In the genomic region with DNA sequence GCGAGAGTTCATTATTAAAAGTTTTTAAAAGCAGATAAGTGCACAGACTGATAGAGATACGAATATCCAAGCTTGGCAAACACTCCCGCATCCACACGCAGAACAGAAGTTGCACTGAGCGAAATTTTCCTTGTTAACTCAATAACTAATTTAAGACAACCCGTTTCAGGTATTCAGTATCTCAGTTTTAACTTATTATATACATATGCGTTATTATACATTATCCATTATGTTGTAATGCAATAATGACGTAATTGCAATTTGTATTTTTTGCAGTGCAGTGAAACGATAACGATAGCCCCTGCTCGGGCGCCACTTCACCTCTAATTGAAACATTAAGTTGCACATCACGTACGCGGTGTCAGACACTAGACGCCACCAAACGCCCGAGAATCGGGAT, we compare ENCODE assay signal across 1 fruit fly cellular context.
TF ChIP-seq lines count a peak whose summit lies in the region.

No protein-coding gene starts in this region.

TF ChIP-seq in whole organism, embryonic, 481 proteins besides CTCF, POLR2A, EP300 and RAD21 (continued from another document):
- TF ChIP-seq slbo (GFP tag; IDR thresholded peaks at IDR 0.05; lab: Robert Waterston, UW) (peak; percentile 19; the same call in 1 of the 2 replicates), Ada2b (GFP tag; IDR thresholded peaks at IDR 0.05; lab: Robert Waterston, UW) (0 out of 2 replicates have a peak, but pooled peaks have one; percentile 20), zen (tag; optimal IDR thresholded peaks at IDR 0.05; lab: Kevin White, UChicago) (peak; percentile 11), Oli (tag; optimal IDR thresholded peaks at IDR 0.05; lab: Kevin White, UChicago) (peak; percentile 10), CG11696 (GFP tag; IDR thresholded peaks at IDR 0.05; lab: Robert Waterston, UW) (no peak), CG3726 (GFP tag; IDR thresholded peaks at IDR 0.05; lab: Robert Waterston, UW) (0 out of 3 replicates have a peak, but pooled peaks have one; percentile 59), row (GFP tag; IDR thresholded peaks at IDR 0.05; lab: Robert Waterston, UW) (peak; percentile 47; the same call in 2 of the 3 replicates), CG16863 (GFP tag; optimal IDR thresholded peaks at IDR 0.05; lab: Kevin White, UChicago) (no peak), prd (optimal IDR thresholded peaks at IDR 0.05; lab: Kevin White, UChicago) (no peak), prd (GFP tag; IDR thresholded peaks at IDR 0.05; lab: Robert Waterston, UW) (peak; percentile 68), sens (GFP tag; lab: Kevin White, UChicago) (peak; percentile 77), CG14014 (GFP tag; IDR thresholded peaks at IDR 0.05; lab: Robert Waterston, UW) (0 out of 2 replicates have a peak, but pooled peaks have one; percentile 14), Blimp-1 (GFP tag; optimal IDR thresholded peaks at IDR 0.05; lab: Kevin White, UChicago) (peak; percentile 32), her (GFP tag; optimal IDR thresholded peaks at IDR 0.05; lab: Kevin White, UChicago) (no peak), CG12391 (tag; optimal IDR thresholded peaks at IDR 0.05; lab: Kevin White, UChicago) (peak; percentile 35), Hr51 (GFP tag; optimal IDR thresholded peaks at IDR 0.05; lab: Kevin White, UChicago) (peak in 1 of 2 experiments; percentile 11), CG1233 (GFP tag; optimal IDR thresholded peaks at IDR 0.05; lab: Kevin White, UChicago) (peak; percentile 15), pros (GFP tag; optimal IDR thresholded peaks at IDR 0.05; lab: Kevin White, UChicago) (no peak), CG8388 (GFP tag; optimal IDR thresholded peaks at IDR 0.05; lab: Kevin White, UChicago) (peak; percentile 14), CG11723 (GFP tag; optimal IDR thresholded peaks at IDR 0.05; lab: Kevin White, UChicago) (no peak), tgo (GFP tag; IDR thresholded peaks at IDR 0.05; lab: Robert Waterston, UW) (peak; percentile 34; the same call in 2 of the 3 replicates), CG2889 (GFP tag; IDR thresholded peaks at IDR 0.05; lab: Robert Waterston, UW) (0 out of 3 replicates have a peak, but pooled peaks have one; percentile 19), Rfx (GFP tag; IDR thresholded peaks at IDR 0.05; lab: Robert Waterston, UW) (peak; percentile 45; the same call in 1 of the 2 replicates), CG7839 (tag; optimal IDR thresholded peaks at IDR 0.05; lab: Kevin White, UChicago) (peak; percentile 47), chn (GFP tag; optimal IDR thresholded peaks at IDR 0.05; lab: Kevin White, UChicago) (peak; percentile 7), kni (GFP tag; optimal IDR thresholded peaks at IDR 0.05; lab: Kevin White, UChicago) (no peak), CG6813 (GFP tag; optimal IDR thresholded peaks at IDR 0.05; lab: Kevin White, UChicago) (no peak), chif (GFP tag; optimal IDR thresholded peaks at IDR 0.05; lab: Kevin White, UChicago) (peak in 1 of 2 experiments; percentile 3), dysf (GFP tag; IDR thresholded peaks at IDR 0.05; lab: Robert Waterston, UW) (0 out of 3 replicates have a peak, but pooled peaks have one; percentile 27), CG13424 (tag; optimal IDR thresholded peaks at IDR 0.05; lab: Kevin White, UChicago) (peak; percentile 10), CG15696 (tag; optimal IDR thresholded peaks at IDR 0.05; lab: Kevin White, UChicago) (peak; percentile 31), dmrt99B (tag; optimal IDR thresholded peaks at IDR 0.05; lab: Kevin White, UChicago) (peak; percentile 40), ranshi (GFP tag; IDR thresholded peaks at IDR 0.05; lab: Robert Waterston, UW) (peak; percentile 37; the same call in 1 of the 2 replicates), ind (GFP tag; optimal IDR thresholded peaks at IDR 0.05; lab: Kevin White, UChicago) (peak; percentile 3), CG5245 (GFP tag; optimal IDR thresholded peaks at IDR 0.05; lab: Kevin White, UChicago) (peak; percentile 3), CG5953 (GFP tag; IDR thresholded peaks at IDR 0.05; lab: Robert Waterston, UW) (no peak), Nf-YB (GFP tag; optimal IDR thresholded peaks at IDR 0.05; lab: Kevin White, UChicago) (no peak), croc (GFP tag; conservative IDR thresholded peaks at IDR 0.05; lab: Robert Waterston, UW) (0 out of 3 replicates have a peak, but pooled peaks have one; percentile 16), CG31224 (GFP tag; IDR thresholded peaks at IDR 0.05; lab: Robert Waterston, UW) (0 out of 2 replicates have a peak, but pooled peaks have one; percentile 7), CG17612 (GFP tag; IDR thresholded peaks at IDR 0.05; lab: Robert Waterston, UW) (0 out of 2 replicates have a peak, but pooled peaks have one; percentile 8), CG15011 (GFP tag; optimal IDR thresholded peaks at IDR 0.05; lab: Kevin White, UChicago) (no peak), CG8924 (tag; optimal IDR thresholded peaks at IDR 0.05; lab: Kevin White, UChicago) (no peak), pan (optimal IDR thresholded peaks at IDR 0.05; lab: Kevin White, UChicago) (no peak), pan (GFP tag; optimal IDR thresholded peaks at IDR 0.05 in 1 of 2, IDR thresholded peaks at IDR 0.05 in 1 of 2) (peak in 1 of 2 experiments; percentile 33), Hsf (GFP tag; optimal IDR thresholded peaks at IDR 0.05; lab: Kevin White, UChicago) (peak; percentile 9), nom (GFP tag; optimal IDR thresholded peaks at IDR 0.05; lab: Kevin White, UChicago) (no peak), ttk (GFP tag; IDR thresholded peaks at IDR 0.05; lab: Robert Waterston, UW) (0 out of 2 replicates have a peak, but pooled peaks have one; percentile 34), gce (GFP tag; IDR thresholded peaks at IDR 0.05; lab: Robert Waterston, UW) (no peak), NK7.1 (GFP tag; optimal IDR thresholded peaks at IDR 0.05; lab: Kevin White, UChicago) (no peak), lilli (GFP tag; optimal IDR thresholded peaks at IDR 0.05; lab: Kevin White, UChicago) (peak; percentile 12), eyg (GFP tag; optimal IDR thresholded peaks at IDR 0.05; lab: Kevin White, UChicago) (no peak), CG1603 (tag; optimal IDR thresholded peaks at IDR 0.05; lab: Kevin White, UChicago) (peak; percentile 69), vvl (GFP tag; IDR thresholded peaks at IDR 0.05; lab: Robert Waterston, UW) (peak; percentile 25; the same call in 1 of the 2 replicates), lab (GFP tag; optimal IDR thresholded peaks at IDR 0.05; lab: Kevin White, UChicago) (peak; percentile 55), CG10462 (GFP tag; optimal IDR thresholded peaks at IDR 0.05; lab: Kevin White, UChicago) (no peak), CG4820 (GFP tag; optimal IDR thresholded peaks at IDR 0.05; lab: Kevin White, UChicago) (peak; percentile 14), CG8944 (GFP tag; optimal IDR thresholded peaks at IDR 0.05; lab: Kevin White, UChicago) (no peak), Taf1 (GFP tag; IDR thresholded peaks at IDR 0.05; lab: Robert Waterston, UW) (no peak), CG9727 (GFP tag; optimal IDR thresholded peaks at IDR 0.05; lab: Kevin White, UChicago) (peak; percentile 23), gem (tag; optimal IDR thresholded peaks at IDR 0.05; lab: Kevin White, UChicago) (peak; percentile 58), fd96Cb (tag; optimal IDR thresholded peaks at IDR 0.05; lab: Kevin White, UChicago) (peak; percentile 4), Camta (GFP tag; optimal IDR thresholded peaks at IDR 0.05; lab: Kevin White, UChicago) (no peak)
TF ChIP-seq in whole organism, embryonic: peak in this region for 62.
